Worm (Caenorhabditis elegans) whole organism, L3 larva: ENCODE measurements around the gene F10E7.9.

Source experiments
- ZK546.5 ChIP-seq: sonication (generic microtip); optimal IDR thresholded peaks from 2 replicates; lab custom pipeline; 2017; ENCODE audit warnings: missing biosample characterization, missing genetic modification characterization
- aly-2 ChIP-seq: fragments of 150-350 bp; optimal IDR thresholded peaks from 2 replicates; lab custom pipeline; 2014; ENCODE audit warnings: missing biosample characterization, missing genetic modification characterization
- ama-1 ChIP-seq: fragments of 150-350 bp; optimal IDR thresholded peaks from 2 replicates; lab custom pipeline; 2018
- ceh-82 ChIP-seq: fragments of 150-350 bp; optimal IDR thresholded peaks from 2 replicates; lab custom pipeline; 2014; ENCODE audit warnings: missing biosample characterization, missing genetic modification characterization
- elt-1 ChIP-seq: fragments of 150-350 bp; optimal IDR thresholded peaks from 2 replicates; lab custom pipeline; 2014; ENCODE audit warnings: missing biosample characterization, missing genetic modification characterization
- mdl-1 ChIP-seq: fragments of 150-350 bp; optimal IDR thresholded peaks from 2 replicates; lab custom pipeline; 2014; ENCODE audit warnings: missing biosample characterization, missing genetic modification characterization
- mml-1 ChIP-seq: fragments of 150-350 bp; sonication (generic microtip); optimal IDR thresholded peaks from 3 replicates; lab custom pipeline; 2014; ENCODE audit warnings: missing biosample characterization, missing genetic modification characterization
- ztf-4 ChIP-seq: fragments of 150-350 bp; optimal IDR thresholded peaks from 2 replicates; lab custom pipeline; 2014; ENCODE audit warnings: missing biosample characterization, missing genetic modification characterization

DNA sequence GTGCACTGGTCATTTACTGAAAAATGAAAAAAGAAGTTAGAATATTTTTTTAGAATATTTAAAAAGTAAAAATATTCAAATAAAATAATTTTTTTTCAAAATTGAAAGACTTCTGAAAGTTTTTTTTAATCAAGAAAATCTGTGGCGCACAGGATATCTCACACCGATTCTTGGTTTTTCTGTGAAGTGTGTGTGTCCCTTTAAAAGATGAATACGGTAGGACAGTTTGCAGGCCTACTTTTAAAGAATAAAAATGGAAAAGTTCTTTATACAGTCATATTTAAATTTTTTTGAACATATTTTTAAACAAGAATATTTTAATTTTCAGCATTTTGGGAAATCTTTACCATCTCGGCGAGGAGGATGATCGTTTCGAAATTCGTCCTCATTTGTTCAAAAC, 11.3 kb downstream of the F10E7.9 start, which contains the start of gene mct-5:
- TF ChIP-seq ztf-4 (tag; lab: Kevin White, UChicago): no peak
- TF ChIP-seq mml-1 (tag; lab: Kevin White, UChicago): no peak
- no peak for TF ChIP-seq ZK546.5 (tag; lab: Kevin White, UChicago)
- no peak for TF ChIP-seq ceh-82 (tag; lab: Kevin White, UChicago)
- TF ChIP-seq ama-1 (lab: Kevin White, UChicago): no peak
- no peak for TF ChIP-seq mdl-1 (tag; lab: Kevin White, UChicago)
- TF ChIP-seq aly-2 (tag; lab: Kevin White, UChicago): no peak
- TF ChIP-seq elt-1 (tag; lab: Kevin White, UChicago): no peak
